Fruit fly (Drosophila melanogaster): ENCODE measurements around the gene CG43345.

CG43345 gene

dm6 chr2L:21148242-21148641 is 20.1 kb downstream of the CG43345 start, which contains the start of gene del:
Gene del (minus strand): TSS chr2L:21148546.
- TF ChIP-seq Sin3A (optimal IDR thresholded peaks at IDR 0.05) = no peak
- no peak for TF ChIP-seq ttk (optimal IDR thresholded peaks at IDR 0.05)
- no peak for TF ChIP-seq insv (optimal IDR thresholded peaks at IDR 0.05)
- TF ChIP-seq psq (optimal IDR thresholded peaks at IDR 0.05) = no peak
- no peak for TF ChIP-seq h (optimal IDR thresholded peaks at IDR 0.05)
- no peak for TF ChIP-seq Myc (optimal IDR thresholded peaks at IDR 0.05)

DNA sequence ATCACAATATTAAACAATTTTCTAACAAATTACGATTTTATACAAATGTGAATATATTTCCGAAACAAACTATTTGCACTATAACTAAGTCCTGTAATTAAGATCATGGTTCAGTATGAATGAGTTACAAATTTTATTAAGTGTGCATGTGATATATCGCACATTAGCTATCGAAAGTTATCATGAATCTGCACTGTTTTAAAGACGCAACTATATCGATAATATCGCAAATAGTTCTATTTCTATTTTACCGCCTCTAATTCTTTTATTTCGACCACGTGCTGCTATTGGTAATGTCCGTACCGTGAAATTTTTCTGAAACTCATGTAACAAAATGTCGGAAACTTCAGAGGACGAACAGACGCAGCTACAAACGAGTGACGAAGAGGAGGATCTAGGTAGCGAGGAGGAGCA is 25.4 kb downstream of the CG43345 start, which contains the start of gene pths:
Gene pths (plus strand): TSS at position 258 of the 414 bp plus-strand sequence.
- no peak for TF ChIP-seq Myc (optimal IDR thresholded peaks at IDR 0.05)
- TF ChIP-seq Sin3A (optimal IDR thresholded peaks at IDR 0.05) = no peak
- no peak for TF ChIP-seq h (optimal IDR thresholded peaks at IDR 0.05)
- TF ChIP-seq ttk (optimal IDR thresholded peaks at IDR 0.05) = no peak
- no peak for TF ChIP-seq insv (optimal IDR thresholded peaks at IDR 0.05)
- TF ChIP-seq psq (optimal IDR thresholded peaks at IDR 0.05) = no peak

- TF ChIP-seq ttk (optimal IDR thresholded peaks at IDR 0.05) (no peak), Sin3A (optimal IDR thresholded peaks at IDR 0.05) (no peak), insv (optimal IDR thresholded peaks at IDR 0.05) (no peak), h (optimal IDR thresholded peaks at IDR 0.05) (no peak), Myc (optimal IDR thresholded peaks at IDR 0.05) (no peak), psq (optimal IDR thresholded peaks at IDR 0.05) (no peak)
Measured at dm6 chr2L:21142501-21142849, 25.9 kb downstream of the CG43345 start.

DNA sequence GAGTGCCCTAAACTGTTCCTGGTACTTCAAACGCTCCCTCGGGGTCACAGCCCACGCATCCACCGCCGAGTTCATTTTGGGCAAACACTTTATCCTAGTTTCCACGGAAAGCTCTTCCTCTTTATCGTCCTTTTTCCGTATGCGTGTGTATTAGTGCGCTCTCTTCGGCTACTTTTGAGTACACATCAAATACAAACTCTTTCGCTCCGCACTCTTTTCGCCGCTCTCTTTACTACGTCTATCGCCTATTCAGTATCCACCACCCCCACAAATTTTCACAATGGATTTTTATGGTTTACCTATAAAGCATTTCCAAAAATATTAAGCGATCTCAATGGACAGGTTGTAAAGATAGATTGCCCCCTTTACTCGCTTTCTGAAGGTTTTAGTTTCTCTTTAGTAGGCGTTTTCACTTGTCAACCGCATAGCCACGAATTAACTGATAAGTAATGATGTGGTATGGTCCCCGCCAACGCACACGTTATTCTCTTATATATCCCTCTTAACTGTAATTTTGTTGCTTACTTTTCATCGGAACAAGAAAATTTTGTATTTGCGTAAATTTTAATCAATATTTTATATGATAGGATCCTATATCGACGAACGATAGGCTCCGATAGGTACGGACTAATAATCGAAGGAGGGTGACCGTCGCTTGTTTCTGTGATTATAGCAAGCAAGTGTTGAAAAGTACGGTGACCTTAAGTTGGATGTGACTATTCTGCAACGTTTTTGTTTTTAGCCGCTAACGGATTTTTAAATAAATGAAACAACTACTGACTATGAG is 26.5 kb downstream of the CG43345 start, which contains the start of gene Dap160:
Gene Dap160 (minus strand): TSS at position 634 of the 787 bp plus-strand sequence.
- TF ChIP-seq psq (optimal IDR thresholded peaks at IDR 0.05) (no peak), Myc (optimal IDR thresholded peaks at IDR 0.05) (no peak), h (optimal IDR thresholded peaks at IDR 0.05) (no peak), ttk (optimal IDR thresholded peaks at IDR 0.05) (no peak), insv (optimal IDR thresholded peaks at IDR 0.05) (no peak), Sin3A (optimal IDR thresholded peaks at IDR 0.05) (no peak)

dm6 chr2L:21135764-21136163 is 32.6 kb downstream of the CG43345 start:
- TF ChIP-seq ttk (optimal IDR thresholded peaks at IDR 0.05) = no peak
- no peak for TF ChIP-seq psq (optimal IDR thresholded peaks at IDR 0.05)
- TF ChIP-seq Sin3A (optimal IDR thresholded peaks at IDR 0.05) = no peak
- TF ChIP-seq Myc (optimal IDR thresholded peaks at IDR 0.05) = no peak
- TF ChIP-seq h (optimal IDR thresholded peaks at IDR 0.05) = no peak
- TF ChIP-seq insv (optimal IDR thresholded peaks at IDR 0.05) = no peak

All from Kc167 (cell line).